Worm (Caenorhabditis elegans) whole organism, midembryonic: ENCODE measurements around the gene F23F1.4.

Experiments
- T22C8.4 ChIP-seq: fragments of 200-800 bp; sonication (Bioruptor generic); IDR thresholded peaks from 2 replicates; pipeline ENCODE4 v1.3.6; 2022; ENCODE audit warnings: missing genetic modification characterization, missing compliant biosample characterization
- cog-1 ChIP-seq: sonication (generic microtip); optimal IDR thresholded peaks from 2 replicates; lab custom pipeline; 2016; ENCODE audit warnings: missing genetic modification characterization, missing compliant biosample characterization
- flt-1 ChIP-seq: fragments of 200-800 bp; sonication (Bioruptor generic); IDR thresholded peaks from 2 replicates; pipeline ENCODE4 v1.3.6; 2022; ENCODE audit warnings: missing genetic modification characterization, missing compliant biosample characterization
- klf-2 ChIP-seq: fragments of 200-800 bp; sonication (Bioruptor generic); conservative IDR thresholded peaks from 2 replicates; pipeline ENCODE4 v1.3.6; 2022; ENCODE audit warnings: missing genetic modification reagents, missing genetic modification characterization, missing compliant biosample characterization
- med-1 ChIP-seq: sonication (generic microtip); optimal IDR thresholded peaks from 2 replicates; lab custom pipeline; 2017; ENCODE audit warnings: missing genetic modification characterization, mild to moderate bottlenecking, missing compliant biosample characterization, antibody characterized with exemption, missing genetic modification reagents; ENCODE audit not compliant: insufficient read depth
- ref-1 ChIP-seq: fragments of 200-800 bp; sonication (Bioruptor generic); conservative IDR thresholded peaks from 2 replicates; pipeline ENCODE4 v1.3.6; 2022; ENCODE audit warnings: missing genetic modification reagents, missing genetic modification characterization, missing compliant biosample characterization
- tab-1 ChIP-seq: fragments of 200-800 bp; sonication (Bioruptor generic); IDR thresholded peaks from 2 replicates; pipeline ENCODE4 v1.3.6; 2022; ENCODE audit warnings: missing genetic modification characterization, missing compliant biosample characterization
- ztf-23 ChIP-seq: fragments of 200-800 bp; sonication (Bioruptor generic); IDR thresholded peaks from 2 replicates; pipeline ENCODE4 v1.3.6; 2022; ENCODE audit warnings: missing genetic modification reagents, missing genetic modification characterization, missing compliant biosample characterization
- ztf-29 ChIP-seq: fragments of 200-800 bp; sonication (Bioruptor generic); IDR thresholded peaks from 2 replicates; pipeline ENCODE4 v1.3.6; 2022; ENCODE audit warnings: missing genetic modification reagents, missing genetic modification characterization, missing compliant biosample characterization

The F23F1.4 gene

DNA sequence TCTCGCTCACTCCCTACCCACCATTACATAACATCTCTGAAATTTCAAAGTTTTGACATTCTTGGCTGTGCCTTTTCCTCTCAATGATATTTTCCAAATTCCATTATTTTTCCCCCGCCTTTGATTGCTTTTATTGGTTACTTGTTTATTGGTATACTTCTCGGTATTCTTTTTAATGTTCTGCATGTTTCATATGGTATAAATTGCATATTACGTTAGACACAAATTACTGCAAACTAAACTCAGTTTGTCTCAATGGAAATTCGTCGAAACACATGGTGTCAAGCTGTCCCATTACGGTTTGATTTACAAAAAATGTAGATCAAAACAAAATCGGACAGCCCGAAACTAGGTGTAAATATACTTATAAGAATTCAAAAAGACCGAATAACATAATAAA lies 6.3 kb downstream of the F23F1.4 start:
- TF ChIP-seq tab-1 (GFP tag; lab: Robert Waterston, UW) (no peak), cog-1 (no peak)

DNA sequence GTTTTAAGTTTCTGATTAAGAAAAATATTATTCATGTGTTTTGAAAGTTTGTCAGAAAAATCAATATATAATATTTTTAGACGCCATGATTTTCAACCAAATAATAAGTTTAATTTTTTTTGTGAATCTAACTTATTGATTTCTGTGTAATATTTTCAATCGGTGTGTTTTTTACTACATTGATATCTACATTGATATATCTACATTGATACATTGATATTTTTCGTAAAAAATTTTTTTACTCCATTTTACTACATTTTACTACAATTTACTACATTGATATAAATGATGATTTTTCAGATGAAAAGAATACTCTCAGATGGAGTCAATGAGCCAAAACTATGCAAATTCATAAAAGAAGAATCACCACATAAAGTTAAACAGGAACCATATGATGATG lies 9.0 kb downstream of the F23F1.4 start, which contains the start of gene gmeb-1:
TSS of gene gmeb-1 (plus strand) at position 301 of the 400 bp plus-strand sequence.
- TF ChIP-seq T22C8.4 (no peak), ztf-23 (no peak), tab-1 (GFP tag; lab: Robert Waterston, UW) (no peak), cog-1 (no peak), klf-2 (GFP tag; lab: Robert Waterston, UW) (no peak), ref-1 (GFP tag; lab: Robert Waterston, UW) (no peak), flt-1 (GFP tag; lab: Robert Waterston, UW) (no peak), ztf-29 (no peak), med-1 (GFP tag; lab: Kevin White, UChicago) (no peak)

DNA sequence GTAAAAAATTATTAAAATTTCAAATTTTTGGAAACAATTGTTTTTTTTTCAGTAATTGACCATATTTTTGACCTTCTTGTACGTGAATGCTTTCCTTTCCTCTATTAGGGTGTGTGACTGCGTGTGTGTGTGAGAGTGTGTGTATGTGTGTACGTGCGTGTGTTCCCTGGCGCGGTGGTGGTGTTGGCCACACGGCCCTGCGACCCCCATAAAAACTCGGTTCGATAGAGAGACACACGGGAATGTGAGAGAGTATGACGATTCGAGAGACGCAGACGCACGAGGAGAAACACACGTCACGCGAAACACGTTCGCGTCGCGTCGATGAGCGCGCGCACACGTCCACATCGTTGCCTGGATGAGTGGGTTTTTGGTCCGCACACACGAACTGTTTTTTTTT lies 9.4 kb downstream of the F23F1.4 start:
- TF ChIP-seq cog-1 (peak; percentile 57), ztf-23 (peak; percentile 53; the same call in 1 of the 2 replicates), ref-1 (GFP tag; lab: Robert Waterston, UW) (no peak), T22C8.4 (peak; percentile 32; the same call in 1 of the 2 replicates)

DNA sequence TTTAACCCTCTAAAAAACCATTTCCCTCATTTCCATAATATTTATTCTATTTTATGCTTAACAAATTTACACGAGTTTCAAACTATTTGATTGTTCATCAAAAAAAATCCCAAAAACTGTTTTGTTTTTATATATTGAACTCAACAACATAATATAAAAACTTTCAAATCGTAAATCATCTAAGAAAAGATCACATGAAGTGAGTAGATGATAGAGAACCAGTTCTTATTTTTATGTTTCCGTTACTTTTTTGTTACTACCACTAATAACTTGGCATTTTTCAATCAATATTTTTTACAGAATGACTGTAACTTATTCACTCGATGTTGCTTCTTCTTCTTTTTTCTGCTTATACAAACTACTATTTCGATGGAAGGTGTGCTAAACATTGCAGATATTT lies 15.5 kb downstream of the F23F1.4 start, which contains the start of gene best-3:
TSS of gene best-3 (plus strand) at position 301 of the 400 bp plus-strand sequence.
- TF ChIP-seq tab-1 (GFP tag; lab: Robert Waterston, UW) (no peak), ztf-29 (no peak), flt-1 (GFP tag; lab: Robert Waterston, UW) (no peak), T22C8.4 (no peak), cog-1 (no peak), klf-2 (GFP tag; lab: Robert Waterston, UW) (no peak), ref-1 (GFP tag; lab: Robert Waterston, UW) (no peak), med-1 (GFP tag; lab: Kevin White, UChicago) (no peak), ztf-23 (no peak)

DNA sequence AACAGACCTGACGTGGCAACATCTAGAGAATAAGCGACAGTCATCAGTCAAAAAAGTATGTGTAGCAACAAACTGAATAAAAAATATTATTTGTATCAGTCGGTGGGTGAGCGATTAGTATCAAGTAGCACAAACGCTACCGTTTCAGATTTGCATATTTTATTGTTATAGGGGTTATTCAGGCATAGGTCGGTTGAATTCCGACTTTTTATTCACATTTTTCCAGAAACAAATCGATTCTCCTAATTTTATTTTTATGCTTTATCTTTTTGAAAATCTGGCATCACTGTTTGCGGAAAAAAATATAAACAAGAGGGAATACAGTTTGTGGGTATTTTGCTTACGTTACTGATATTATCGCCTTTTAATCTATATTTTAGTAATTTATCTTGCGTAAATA lies 16.4 kb downstream of the F23F1.4 start, which contains the start of gene best-4:
TSS of gene best-4 (minus strand) at position 101 of the 400 bp plus-strand sequence.
- TF ChIP-seq T22C8.4 (no peak), cog-1 (no peak), klf-2 (GFP tag; lab: Robert Waterston, UW) (no peak), med-1 (GFP tag; lab: Kevin White, UChicago) (no peak), ref-1 (GFP tag; lab: Robert Waterston, UW) (no peak), tab-1 (GFP tag; lab: Robert Waterston, UW) (no peak), ztf-29 (no peak), flt-1 (GFP tag; lab: Robert Waterston, UW) (no peak), ztf-23 (no peak)

DNA sequence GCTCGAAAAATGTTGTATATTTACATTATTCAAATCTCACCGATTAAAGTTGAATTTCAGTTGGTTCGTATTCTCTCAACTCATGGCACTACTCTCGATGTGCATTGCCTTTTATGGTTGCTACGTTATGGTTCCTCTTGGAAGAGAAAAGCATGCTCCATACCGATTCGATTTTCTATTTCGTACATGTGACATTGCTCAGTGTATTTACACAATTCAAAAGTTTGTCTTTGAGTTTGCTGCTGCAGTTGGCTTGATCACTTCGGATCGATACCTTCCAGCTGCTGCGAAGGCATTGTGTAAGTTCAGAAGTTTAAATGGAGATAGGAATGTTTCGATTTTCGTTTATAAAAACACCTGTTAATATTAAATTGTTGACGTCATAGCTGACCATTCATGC lies 20.0 kb downstream of the F23F1.4 start:
- TF ChIP-seq ref-1 (GFP tag; lab: Robert Waterston, UW) = no peak
- no peak for TF ChIP-seq tab-1 (GFP tag; lab: Robert Waterston, UW)
- no peak for TF ChIP-seq cog-1
- no peak for TF ChIP-seq flt-1 (GFP tag; lab: Robert Waterston, UW)
- TF ChIP-seq med-1 (GFP tag; lab: Kevin White, UChicago) = no peak
- TF ChIP-seq ztf-29 = no peak
- TF ChIP-seq T22C8.4 = no peak
- TF ChIP-seq klf-2 (GFP tag; lab: Robert Waterston, UW) = no peak
- no peak for TF ChIP-seq ztf-23

DNA sequence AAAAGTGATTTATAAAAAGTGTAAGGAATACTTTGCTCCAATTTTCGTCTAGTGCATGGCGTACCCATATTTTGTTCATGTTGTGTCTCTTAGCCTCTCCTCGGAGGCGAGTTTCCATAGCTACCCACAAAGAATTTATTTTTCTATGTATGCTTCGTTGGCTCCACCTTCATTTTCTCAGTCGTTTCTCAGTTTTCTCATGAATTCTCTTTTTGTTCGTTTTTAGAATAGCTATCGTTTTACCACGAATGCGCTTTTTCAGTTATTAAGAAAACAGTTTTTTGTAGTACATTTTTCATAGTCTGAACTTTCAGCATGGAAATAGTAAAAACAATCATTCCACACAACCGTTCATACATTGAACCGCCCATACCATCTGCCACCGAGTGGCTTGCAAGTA lies 21.9 kb downstream of the F23F1.4 start, which contains the start of gene osta-1:
TSS of gene osta-1 (plus strand) at position 309 of the 400 bp plus-strand sequence.
- TF ChIP-seq ztf-23 (no peak), T22C8.4 (no peak), klf-2 (GFP tag; lab: Robert Waterston, UW) (no peak), med-1 (GFP tag; lab: Kevin White, UChicago) (no peak), cog-1 (no peak), ztf-29 (no peak)

DNA sequence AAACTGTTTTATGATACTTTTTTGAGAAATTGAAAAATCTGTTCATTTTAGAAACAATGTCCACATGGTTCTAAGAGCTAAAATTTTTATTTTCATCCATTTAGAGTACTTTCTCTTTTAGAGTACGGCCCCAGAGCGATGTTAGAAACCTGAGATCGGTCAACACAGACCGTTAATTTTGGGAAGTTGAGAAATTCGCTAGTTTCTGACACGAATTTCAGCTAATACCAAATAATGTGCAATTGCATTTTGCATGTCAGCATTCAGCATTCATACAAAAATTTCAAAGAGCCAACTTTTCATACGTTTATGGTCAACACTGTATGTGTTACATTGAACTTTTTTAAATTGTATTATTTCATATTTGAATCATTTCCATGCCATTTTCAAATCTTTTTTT lies 23.4 kb downstream of the F23F1.4 start:
- TF ChIP-seq tab-1 (GFP tag; lab: Robert Waterston, UW) (no peak), ztf-23 (no peak), ztf-29 (no peak), ref-1 (GFP tag; lab: Robert Waterston, UW) (no peak), T22C8.4 (no peak), flt-1 (GFP tag; lab: Robert Waterston, UW) (no peak), med-1 (GFP tag; lab: Kevin White, UChicago) (no peak), cog-1 (no peak), klf-2 (GFP tag; lab: Robert Waterston, UW) (no peak)

DNA sequence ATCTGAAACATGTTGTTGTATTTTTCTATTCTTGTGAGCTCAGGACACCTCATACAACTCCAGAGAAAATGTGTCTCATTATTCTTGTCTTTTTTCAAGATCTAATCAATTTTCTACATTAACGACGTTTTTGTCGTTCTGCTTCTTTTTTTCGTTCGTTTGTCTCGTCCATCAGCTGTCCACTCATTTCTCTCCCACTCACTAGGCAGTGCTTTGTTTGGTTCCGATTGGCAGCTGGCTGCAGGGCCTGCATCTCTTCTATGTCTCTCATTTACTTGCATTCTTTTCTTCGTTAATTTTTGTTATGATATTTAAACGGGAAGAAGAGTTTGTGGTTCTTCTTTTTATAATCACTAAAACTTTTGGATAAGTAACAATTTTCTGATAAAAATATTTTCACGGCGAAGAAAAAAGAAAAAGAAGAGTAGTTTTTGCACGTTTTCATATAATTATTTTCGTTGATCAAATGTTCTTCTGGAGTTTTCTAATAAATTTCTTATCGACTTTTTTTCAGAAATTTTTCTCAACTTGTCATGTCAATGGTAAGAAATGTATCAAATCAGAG lies 26.8 kb downstream of the F23F1.4 start, which contains the start of gene 2L52.1:
TSS of gene 2L52.1 (plus strand) at position 515 of the 565 bp plus-strand sequence.
- TF ChIP-seq ztf-29 = no peak
- TF ChIP-seq ref-1 (GFP tag; lab: Robert Waterston, UW) = no peak
- no peak for TF ChIP-seq T22C8.4
- TF ChIP-seq med-1 (GFP tag; lab: Kevin White, UChicago) = no peak
- no peak for TF ChIP-seq cog-1
- no peak for TF ChIP-seq tab-1 (GFP tag; lab: Robert Waterston, UW)
- no peak for TF ChIP-seq ztf-23
- TF ChIP-seq flt-1 (GFP tag; lab: Robert Waterston, UW) = no peak
- no peak for TF ChIP-seq klf-2 (GFP tag; lab: Robert Waterston, UW)

DNA sequence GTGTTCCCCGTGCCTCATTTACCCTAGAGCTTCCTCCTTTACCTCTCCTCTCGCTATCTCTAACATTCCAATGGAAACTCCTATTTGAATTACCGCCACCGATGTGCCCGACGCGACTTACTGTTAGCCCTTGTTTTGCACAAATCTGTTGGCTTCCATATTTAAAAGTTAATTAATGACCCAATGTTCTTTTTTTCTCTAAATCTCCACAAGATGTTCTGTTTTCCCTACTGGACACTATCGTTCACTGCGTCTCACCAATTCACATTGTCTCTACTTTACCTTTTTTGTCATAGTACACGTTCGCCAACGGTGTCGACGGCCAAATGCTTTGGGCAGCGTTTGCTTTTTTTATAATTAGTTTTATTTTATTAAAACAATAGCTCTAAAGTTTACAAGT lies 27.6 kb downstream of the F23F1.4 start:
- TF ChIP-seq T22C8.4 (no peak), flt-1 (GFP tag; lab: Robert Waterston, UW) (no peak), cog-1 (no peak), ref-1 (GFP tag; lab: Robert Waterston, UW) (no peak), tab-1 (GFP tag; lab: Robert Waterston, UW) (no peak), ztf-23 (no peak), med-1 (GFP tag; lab: Kevin White, UChicago) (no peak), ztf-29 (no peak)
